Worm (Caenorhabditis elegans): Measurements from ENCODE around the gene atx-2.

The atx-2 gene

ce11 chrIII:10460427-10461163 lies 594 bp upstream of the atx-2 start, which contains the start of gene ecps-1 (continued):
- TF ChIP-seq nhr-6 (tag; optimal IDR thresholded peaks at IDR 0.05) (peak; percentile 79), dmd-8 (GFP tag; IDR thresholded peaks at IDR 0.05) (no peak), ama-1 (optimal IDR thresholded peaks at IDR 0.05) (no peak), mxl-2 (GFP tag; conservative IDR thresholded peaks at IDR 0.05) (no peak), zag-1 (tag; optimal IDR thresholded peaks at IDR 0.05) (no peak), cey-2 (tag; optimal IDR thresholded peaks at IDR 0.05; ENCODE audit: borderline replicate concordance, insufficient read depth) (no peak), daf-16 (GFP tag; optimal IDR thresholded peaks at IDR 0.05) (no peak), daf-16 (tag; optimal IDR thresholded peaks at IDR 0.05) (peak; percentile 53), unc-39 (tag; optimal IDR thresholded peaks at IDR 0.05) (no peak), nhr-76 (tag; optimal IDR thresholded peaks at IDR 0.05) (no peak), lir-3 (tag; optimal IDR thresholded peaks at IDR 0.05) (peak; percentile 21), attf-4 (tag; optimal IDR thresholded peaks at IDR 0.05) (no peak), nhr-28 (tag; optimal IDR thresholded peaks at IDR 0.05) (peak; percentile 71), daf-19 (GFP tag; conservative IDR thresholded peaks at IDR 0.05) (no peak), unc-130 (GFP tag; optimal IDR thresholded peaks at IDR 0.05) (peak; percentile 94), Y5F2A.4 (GFP tag; optimal IDR thresholded peaks at IDR 0.05) (no peak), aha-1 (tag) (peak; percentile 94), F44E2.7 (GFP tag; IDR thresholded peaks at IDR 0.05) (no peak), ztf-11 (tag; optimal IDR thresholded peaks at IDR 0.05) (no peak), zfp-2 (tag; optimal IDR thresholded peaks at IDR 0.05) (no peak), dmd-6 (GFP tag; IDR thresholded peaks at IDR 0.05) (peak; percentile 79), hif-1 (tag; optimal IDR thresholded peaks at IDR 0.05) (peak in 1 of 2 experiments; percentile 92), nhr-237 (tag; optimal IDR thresholded peaks at IDR 0.05) (no peak), duxl-1 (tag; optimal IDR thresholded peaks at IDR 0.05; ENCODE audit: poor library complexity) (peak; percentile 80), mes-2 (tag; optimal IDR thresholded peaks at IDR 0.05; ENCODE audit: poor library complexity, severe bottlenecking) (peak; percentile 98), nhr-41 (GFP tag; IDR thresholded peaks at IDR 0.05) (no peak), F26F4.8 (GFP tag; conservative IDR thresholded peaks at IDR 0.05) (no peak), vab-7 (GFP tag; IDR thresholded peaks at IDR 0.05) (peak; percentile 82), lim-7 (GFP tag; IDR thresholded peaks at IDR 0.05) (no peak), snpc-4 (tag; optimal IDR thresholded peaks at IDR 0.05) (no peak), snpc-1.2 (GFP tag; IDR thresholded peaks at IDR 0.05) (0 out of 2 replicates have a peak, but pooled peaks have one; percentile 38), F37D6.2 (tag; optimal IDR thresholded peaks at IDR 0.05) (peak; percentile 24), madf-9 (GFP tag; conservative IDR thresholded peaks at IDR 0.05) (peak; percentile 85), lin-29 (GFP tag; IDR thresholded peaks at IDR 0.05) (no peak), R02D3.7 (tag; optimal IDR thresholded peaks at IDR 0.05) (no peak), lin-1 (GFP tag; IDR thresholded peaks at IDR 0.05) (peak; percentile 34; the same call in 1 of the 2 replicates)

ce11 chrIII:10462935-10463548 lies 1.9 kb downstream of the atx-2 start:
- TF ChIP-seq set-16 (GFP tag; IDR thresholded peaks at IDR 0.05): peak; percentile 46; the same call in 1 of the 2 replicates
- TF ChIP-seq aha-1 (tag): peak; percentile 56
- 0 out of 2 replicates have a peak, but pooled peaks have one; percentile 14 for TF ChIP-seq hmg-1.1 (GFP tag; IDR thresholded peaks at IDR 0.05)
- no peak for TF ChIP-seq Y5F2A.4 (GFP tag; optimal IDR thresholded peaks at IDR 0.05)
- no peak for TF ChIP-seq nhr-76 (tag; optimal IDR thresholded peaks at IDR 0.05)
